Fruit fly (Drosophila melanogaster) Kc167 (cell line): ENCODE results near the gene CG6592.

Experiments
- Myc ChIP-seq: fragments of >200 bp; optimal IDR thresholded peaks from 2 replicates; lab custom pipeline; 2017; ENCODE audit warnings: missing external identifiers
- Sin3A ChIP-seq: fragments of >200 bp; optimal IDR thresholded peaks from 2 replicates; lab custom pipeline; 2018; ENCODE audit warnings: missing external identifiers
- h ChIP-seq: fragments of >200 bp; optimal IDR thresholded peaks from 3 replicates; lab custom pipeline; 2018; ENCODE audit warnings: missing external identifiers
- insv ChIP-seq: fragments of >200 bp; optimal IDR thresholded peaks from 3 replicates; lab custom pipeline; 2018; ENCODE audit warnings: missing external identifiers
- psq ChIP-seq: fragments of >200 bp; optimal IDR thresholded peaks from 2 replicates; lab custom pipeline; 2017; ENCODE audit warnings: missing external identifiers
- ttk ChIP-seq: sonication (Bioruptor generic); optimal IDR thresholded peaks from 2 replicates; lab custom pipeline; 2017; ENCODE audit warnings: missing external identifiers

CG6592 gene

dm6 chr3L:6085157-6085556 lies 25.7 kb downstream of the CG6592 start:
- TF ChIP-seq ttk (lab: Kevin White, UChicago): no peak
- TF ChIP-seq h (lab: Kevin White, UChicago): no peak
- no peak for TF ChIP-seq psq (lab: Kevin White, UChicago)
- no peak for TF ChIP-seq insv (lab: Kevin White, UChicago)
- no peak for TF ChIP-seq Sin3A (lab: Kevin White, UChicago)
- TF ChIP-seq Myc (lab: Kevin White, UChicago): no peak

dm6 chr3L:6085988-6086387 lies 26.5 kb downstream of the CG6592 start:
- no peak for TF ChIP-seq ttk (lab: Kevin White, UChicago)
- TF ChIP-seq Myc (lab: Kevin White, UChicago): no peak
- no peak for TF ChIP-seq insv (lab: Kevin White, UChicago)
- no peak for TF ChIP-seq h (lab: Kevin White, UChicago)
- no peak for TF ChIP-seq Sin3A (lab: Kevin White, UChicago)
- TF ChIP-seq psq (lab: Kevin White, UChicago): no peak

- no peak for TF ChIP-seq insv (lab: Kevin White, UChicago)
- no peak for TF ChIP-seq Sin3A (lab: Kevin White, UChicago)
- TF ChIP-seq Myc (lab: Kevin White, UChicago): no peak
- TF ChIP-seq h (lab: Kevin White, UChicago): no peak
- TF ChIP-seq ttk (lab: Kevin White, UChicago): no peak
- no peak for TF ChIP-seq psq (lab: Kevin White, UChicago)
Observed at dm6 chr3L:6093213-6093612, 33.8 kb downstream of the CG6592 start, which contains the start of gene CG10469. TSS of gene CG10469 (minus strand) at chr3L:6093313.

dm6 chr3L:6094697-6095096 lies 35.2 kb downstream of the CG6592 start, which contains the start of the genes CG10467 and loj:
TSS of gene CG10467 (minus strand) at chr3L:6094747.
TSS of gene loj (plus strand) at chr3L:6094987.
- TF ChIP-seq h (lab: Kevin White, UChicago) (no peak), Myc (lab: Kevin White, UChicago) (no peak), psq (lab: Kevin White, UChicago) (no peak)

dm6 chr3L:6097270-6097669 lies 37.8 kb downstream of the CG6592 start, which contains the start of gene Ets65A:
TSS of gene Ets65A (plus strand) at chr3L:6097617.
- no peak for TF ChIP-seq psq (lab: Kevin White, UChicago)
- no peak for TF ChIP-seq h (lab: Kevin White, UChicago)
- no peak for TF ChIP-seq insv (lab: Kevin White, UChicago)
- TF ChIP-seq Myc (lab: Kevin White, UChicago): no peak
- no peak for TF ChIP-seq ttk (lab: Kevin White, UChicago)
- TF ChIP-seq Sin3A (lab: Kevin White, UChicago): no peak

- TF ChIP-seq Sin3A (lab: Kevin White, UChicago): no peak
- TF ChIP-seq h (lab: Kevin White, UChicago): no peak
- no peak for TF ChIP-seq psq (lab: Kevin White, UChicago)
- TF ChIP-seq ttk (lab: Kevin White, UChicago): no peak
- no peak for TF ChIP-seq insv (lab: Kevin White, UChicago)
- no peak for TF ChIP-seq Myc (lab: Kevin White, UChicago)
Observed at dm6 chr3L:6103658-6104057, 44.2 kb downstream of the CG6592 start.

dm6 chr3L:6104551-6104950 lies 45.1 kb downstream of the CG6592 start:
- TF ChIP-seq psq (lab: Kevin White, UChicago) (no peak), Sin3A (lab: Kevin White, UChicago) (no peak)

dm6 chr3L:6105435-6105834 lies 46.0 kb downstream of the CG6592 start:
- TF ChIP-seq ttk (lab: Kevin White, UChicago): no peak
- TF ChIP-seq h (lab: Kevin White, UChicago): no peak
- TF ChIP-seq Sin3A (lab: Kevin White, UChicago): no peak
- TF ChIP-seq Myc (lab: Kevin White, UChicago): no peak

dm6 chr3L:6106717-6107116 lies 47.3 kb downstream of the CG6592 start:
- TF ChIP-seq Sin3A (lab: Kevin White, UChicago) (no peak), insv (lab: Kevin White, UChicago) (no peak), ttk (lab: Kevin White, UChicago) (no peak), psq (lab: Kevin White, UChicago) (no peak), h (lab: Kevin White, UChicago) (no peak), Myc (lab: Kevin White, UChicago) (no peak)

- TF ChIP-seq Sin3A (lab: Kevin White, UChicago) (no peak), insv (lab: Kevin White, UChicago) (no peak), ttk (lab: Kevin White, UChicago) (no peak), Myc (lab: Kevin White, UChicago) (no peak), psq (lab: Kevin White, UChicago) (no peak), h (lab: Kevin White, UChicago) (no peak)
Observed at dm6 chr3L:6108264-6109060, 49.0 kb downstream of the CG6592 start.
